Worm (Caenorhabditis elegans): ENCODE data around the gene pho-11.

DNA sequence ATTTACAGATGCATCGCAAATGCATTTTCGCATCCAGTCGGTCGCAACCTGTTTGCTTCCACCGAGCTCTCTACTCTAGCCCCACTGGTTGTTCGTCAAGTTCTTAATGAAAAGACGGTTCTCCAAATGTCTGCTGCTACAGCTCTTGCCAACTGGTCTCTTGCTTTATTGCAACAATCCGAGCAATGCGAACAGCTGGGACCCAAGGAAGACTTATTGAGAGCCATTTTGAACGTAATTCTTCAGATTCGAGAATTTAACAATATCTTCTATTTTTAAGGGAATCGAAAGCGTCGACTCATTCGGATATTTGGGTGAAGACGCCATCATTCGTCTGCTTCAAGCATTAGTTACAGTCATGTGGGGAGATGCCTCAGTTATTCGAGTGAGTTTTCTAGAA lies 11.6 kb downstream of the pho-11 start:
- no peak for TF ChIP-seq unc-86 (tag; optimal IDR thresholded peaks at IDR 0.05)
- TF ChIP-seq unc-62 (GFP tag; optimal IDR thresholded peaks at IDR 0.05) = no peak
- no peak for TF ChIP-seq nhr-71 (tag; optimal IDR thresholded peaks at IDR 0.05)

Measured in whole organism, L1 larva.